Worm (Caenorhabditis elegans): ENCODE measurements around the gene Y6D1A.1.

The Y6D1A.1 gene

DNA sequence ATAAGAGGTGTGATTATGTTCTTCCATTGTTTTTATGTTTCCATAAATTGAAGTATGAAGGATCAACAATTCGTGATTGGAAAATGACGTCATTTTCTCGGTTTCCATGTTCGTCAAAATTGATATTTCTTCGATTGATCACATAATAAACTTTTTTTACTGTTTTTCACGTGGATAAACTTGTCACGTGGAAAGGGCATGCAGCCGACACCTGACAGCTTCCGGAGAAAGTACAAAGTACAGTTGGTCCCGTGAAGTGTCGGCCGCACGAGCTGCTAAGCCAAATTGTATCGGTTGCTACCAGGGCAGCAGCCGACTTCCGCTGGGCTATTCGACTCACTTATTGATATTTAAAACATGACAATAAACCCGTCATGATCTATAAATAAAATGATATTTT, 18.2 kb upstream of the Y6D1A.1 start:
- no peak for TF ChIP-seq unc-62 (GFP tag; optimal IDR thresholded peaks at IDR 0.05)

DNA sequence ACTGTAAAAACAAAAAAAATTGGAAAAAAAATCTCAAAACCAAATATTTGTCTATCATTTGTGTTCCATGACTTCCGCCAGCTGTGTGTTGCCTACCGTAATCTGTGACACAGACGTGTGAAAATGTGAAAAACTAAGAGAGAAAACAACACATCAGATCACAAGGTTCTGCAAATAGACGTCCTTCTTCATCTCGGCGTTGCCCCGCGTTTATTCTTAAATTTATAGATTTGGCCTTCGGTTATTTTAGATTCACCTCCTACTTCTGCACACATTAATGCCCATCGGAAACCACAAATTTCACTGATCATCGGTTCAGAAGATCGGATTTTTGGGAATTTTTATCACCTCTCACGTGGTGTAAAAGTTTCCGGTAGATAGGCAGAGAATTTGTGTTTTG, 15.7 kb upstream of the Y6D1A.1 start:
- no peak for TF ChIP-seq unc-62 (GFP tag; optimal IDR thresholded peaks at IDR 0.05)

DNA sequence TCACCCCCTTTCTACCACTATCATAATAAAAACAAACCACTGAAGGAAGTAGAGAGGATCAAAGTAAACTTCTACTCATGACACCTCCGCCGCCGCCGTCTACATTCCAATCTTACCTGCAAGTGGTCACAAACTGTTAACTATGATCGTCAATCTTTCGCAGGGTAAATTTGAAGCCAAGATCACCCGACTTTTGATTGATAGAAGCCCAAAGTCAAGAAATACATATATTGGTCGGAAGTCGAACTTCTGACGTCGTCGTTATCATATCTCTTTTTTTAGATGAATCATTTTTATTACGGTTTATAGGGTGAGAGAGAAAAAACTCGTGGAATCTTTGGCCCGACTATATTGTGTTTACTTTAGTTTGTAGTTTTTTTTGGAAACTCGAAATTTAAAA, 14.9 kb upstream of the Y6D1A.1 start:
- no peak for TF ChIP-seq unc-62 (GFP tag; optimal IDR thresholded peaks at IDR 0.05)

DNA sequence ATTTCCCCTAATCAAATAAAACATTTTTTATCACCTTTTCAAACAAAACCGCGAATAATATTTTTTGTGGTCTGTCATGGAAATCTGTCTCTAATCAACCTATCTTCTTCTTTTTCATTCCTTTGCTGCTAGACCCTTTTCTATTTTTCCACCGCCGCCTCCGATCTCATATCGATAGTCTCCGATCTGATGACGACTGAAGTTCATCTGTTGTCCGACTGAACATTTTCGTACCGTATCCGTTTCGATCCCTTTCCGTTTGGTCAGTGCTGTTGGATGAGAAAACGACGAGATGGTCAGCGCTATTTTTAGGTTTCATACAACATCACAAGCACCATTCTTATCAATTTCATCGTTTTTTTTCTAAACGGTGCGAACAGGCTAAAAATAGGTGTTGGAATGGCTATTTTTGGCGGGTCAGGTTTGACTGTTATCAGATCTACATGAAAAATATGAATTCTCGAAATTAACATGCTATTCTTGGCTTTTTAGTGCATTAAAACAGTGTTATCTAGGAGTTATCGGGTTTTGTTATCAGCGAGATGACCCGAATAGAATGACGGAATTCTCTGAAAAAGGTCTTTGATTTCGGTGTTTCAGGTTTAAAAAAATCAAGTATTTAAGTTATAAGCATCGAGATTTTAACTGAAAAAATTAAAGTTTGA, 13.3 kb upstream of the Y6D1A.1 start:
- TF ChIP-seq unc-62 (GFP tag; optimal IDR thresholded peaks at IDR 0.05), result no peak

DNA sequence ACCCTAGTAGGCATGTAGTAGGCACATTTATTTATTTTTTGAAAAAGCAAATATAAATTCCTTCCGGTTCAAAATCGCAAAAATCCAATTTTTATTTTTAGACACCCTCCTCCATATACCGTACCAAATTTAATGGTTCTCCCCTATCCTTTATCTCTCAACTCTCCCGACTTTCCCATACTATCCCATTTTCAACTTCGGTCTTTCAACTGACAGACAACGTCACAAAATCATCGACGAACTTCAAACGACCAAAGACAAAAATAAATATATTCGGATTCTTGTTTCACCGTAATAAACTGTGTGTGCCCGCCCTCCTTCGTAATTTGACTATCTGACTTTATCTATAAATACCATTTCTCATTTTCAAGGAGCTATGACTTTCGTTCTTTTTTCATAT, 11.8 kb upstream of the Y6D1A.1 start, which contains the start of gene T27D12.6:
Gene T27D12.6 (plus strand): TSS at position 301 of the 400 bp plus-strand sequence.
- TF ChIP-seq unc-62 (GFP tag; optimal IDR thresholded peaks at IDR 0.05), result no peak

DNA sequence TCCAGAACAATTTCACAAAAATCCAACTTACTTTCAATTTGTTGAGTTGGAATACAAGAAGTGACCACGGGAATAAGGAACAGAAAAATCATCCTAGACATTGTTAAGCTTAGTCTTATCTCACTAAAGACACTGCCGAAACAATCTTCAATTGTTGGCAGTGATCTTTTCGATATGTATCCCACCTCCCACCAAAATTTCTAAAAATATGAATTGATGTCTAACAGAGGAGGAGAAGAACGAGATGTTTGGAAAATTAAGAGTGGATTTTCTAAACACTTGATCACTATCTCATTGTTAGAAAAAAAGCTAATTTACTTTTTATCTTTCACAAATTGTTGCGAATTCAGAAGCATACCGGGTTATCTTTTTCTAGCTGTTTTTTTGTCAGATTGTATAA, 9.1 kb upstream of the Y6D1A.1 start, which contains the start of gene clec-144:
Gene clec-144 (minus strand): TSS at position 101 of the 400 bp plus-strand sequence.
- TF ChIP-seq unc-62 (GFP tag; optimal IDR thresholded peaks at IDR 0.05), result no peak

DNA sequence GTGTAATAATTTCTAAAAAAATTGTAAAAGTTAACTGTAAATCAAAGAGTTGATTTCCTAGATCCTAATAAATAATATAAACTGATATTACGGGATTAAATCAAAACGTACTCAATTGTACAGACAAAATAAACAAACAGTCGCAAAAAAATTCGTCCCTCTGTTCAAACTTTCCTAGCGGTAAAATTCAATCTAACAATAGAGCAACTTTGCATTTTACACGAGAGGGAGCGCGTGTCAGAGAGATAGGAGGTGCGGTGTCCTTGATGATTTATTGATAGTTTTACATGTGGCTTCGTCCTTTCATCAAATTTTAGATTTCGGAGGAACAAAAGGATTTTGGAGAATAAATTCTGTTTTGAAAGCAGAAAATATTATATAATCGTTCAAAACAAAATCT, 7.2 kb upstream of the Y6D1A.1 start:
- TF ChIP-seq unc-62 (GFP tag; optimal IDR thresholded peaks at IDR 0.05), result no peak

DNA sequence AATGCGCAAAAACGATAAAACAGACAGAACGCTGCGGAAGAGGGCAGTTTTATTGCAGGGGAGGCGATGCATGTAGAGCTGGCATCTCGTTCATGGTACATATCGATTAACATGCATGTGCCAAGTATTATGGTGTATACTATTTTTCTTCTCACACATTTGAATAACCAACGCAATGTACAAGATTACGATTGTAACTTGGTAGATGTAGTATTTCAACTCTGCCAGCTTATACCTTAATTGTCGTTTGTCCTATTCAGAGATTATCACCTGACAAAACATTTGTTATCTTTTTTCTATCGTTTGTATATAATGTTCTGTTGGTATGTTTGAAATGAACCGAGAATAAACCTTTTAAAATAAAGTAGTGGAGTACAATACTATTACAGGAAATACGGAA, 6.5 kb upstream of the Y6D1A.1 start, which contains the start of gene pes-5:
Gene pes-5 (minus strand): TSS at position 101 of the 400 bp plus-strand sequence.
- TF ChIP-seq unc-62 (GFP tag; optimal IDR thresholded peaks at IDR 0.05), result no peak

DNA sequence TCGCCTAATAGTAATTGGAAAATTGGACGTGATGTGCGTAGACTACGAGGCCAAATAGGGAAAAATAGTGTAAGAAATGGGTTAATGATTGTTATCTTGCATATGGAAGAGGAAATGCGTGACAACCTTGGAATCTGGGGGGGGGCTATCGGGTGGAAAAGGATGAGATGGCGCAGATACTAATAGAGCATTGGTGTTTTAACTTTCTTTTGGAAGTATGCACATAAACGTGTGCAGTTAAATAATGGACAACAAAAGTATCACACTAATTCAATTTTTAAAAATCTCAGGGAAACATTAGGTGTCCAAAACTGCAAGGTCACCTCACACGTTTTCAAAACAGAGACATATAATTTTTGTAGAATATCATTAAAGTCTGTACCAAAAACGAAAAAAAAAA, 3.6 kb downstream of the Y6D1A.1 start, which contains the start of gene Y6D1A.2:
Gene Y6D1A.2 (minus strand): TSS at position 101 of the 400 bp plus-strand sequence.
- no peak for TF ChIP-seq unc-62 (GFP tag; optimal IDR thresholded peaks at IDR 0.05)

DNA sequence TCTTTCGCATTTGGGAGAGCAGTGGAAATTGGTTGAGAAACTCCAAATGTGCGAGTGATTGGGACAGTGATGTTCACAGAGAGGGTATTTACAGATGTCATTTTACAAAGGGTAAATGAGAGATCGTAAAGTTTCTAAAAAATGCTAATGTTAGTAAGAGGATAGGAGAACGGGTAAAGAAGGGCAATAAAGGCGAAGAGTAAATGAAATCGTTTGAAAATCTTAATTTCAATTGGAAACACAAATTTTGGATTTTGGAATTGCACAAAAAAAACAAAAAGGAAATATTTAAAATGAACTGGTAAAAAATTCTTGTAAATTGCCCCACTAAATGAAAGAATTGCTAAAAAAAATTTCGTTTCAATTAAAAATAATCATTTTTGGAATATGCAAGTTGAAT, 6.9 kb downstream of the Y6D1A.1 start, which contains the start of gene pap-3:
Gene pap-3 (minus strand): TSS at position 101 of the 400 bp plus-strand sequence.
- no peak for TF ChIP-seq unc-62 (GFP tag; optimal IDR thresholded peaks at IDR 0.05)

DNA sequence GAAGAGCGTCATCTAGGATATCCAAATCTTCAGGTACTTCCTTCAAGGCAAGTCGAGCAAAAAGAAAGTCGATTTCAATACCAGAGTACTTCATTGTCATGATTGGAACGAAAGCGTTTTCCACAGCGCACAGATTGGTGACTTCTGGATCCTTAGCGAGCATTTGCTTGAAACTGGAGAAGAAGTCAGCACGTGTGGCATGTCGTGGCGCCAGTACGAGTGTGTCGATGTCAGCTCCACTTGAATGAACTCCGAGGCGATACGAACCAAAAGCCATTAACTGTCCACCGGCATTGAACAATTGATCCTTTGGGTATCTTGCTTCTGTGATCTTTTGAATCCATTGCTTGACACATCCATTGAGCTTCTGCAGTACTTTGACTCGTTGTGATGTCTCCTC, 7.4 kb downstream of the Y6D1A.1 start:
- no peak for TF ChIP-seq unc-62 (GFP tag; optimal IDR thresholded peaks at IDR 0.05)

DNA sequence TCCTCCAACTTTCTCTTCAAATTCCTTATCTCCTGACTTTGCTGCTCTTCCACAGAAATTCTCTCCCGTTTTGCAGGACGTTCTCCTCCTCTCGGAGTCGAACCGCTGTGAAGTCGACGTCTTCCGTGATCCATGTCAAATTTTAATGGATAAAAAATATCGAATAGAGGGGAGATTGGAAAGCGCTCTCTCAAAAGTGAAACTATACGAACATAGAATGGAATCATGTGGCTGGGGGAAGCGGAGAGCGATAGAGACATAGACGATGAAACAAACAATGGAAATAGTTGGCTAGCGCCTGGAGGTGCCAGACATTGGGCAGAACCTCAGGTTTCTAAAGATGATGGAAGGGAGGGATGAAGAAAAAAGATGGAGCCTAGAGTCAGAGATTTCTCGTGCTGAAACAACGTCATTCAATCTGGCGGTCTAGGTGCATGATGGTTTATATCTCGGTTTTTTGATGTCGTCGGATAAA, 9.5 kb downstream of the Y6D1A.1 start, which contains the start of gene F43G6.8:
Gene F43G6.8 (minus strand): TSS at position 198 of the 475 bp plus-strand sequence.
- no peak for TF ChIP-seq unc-62 (GFP tag; optimal IDR thresholded peaks at IDR 0.05)

DNA sequence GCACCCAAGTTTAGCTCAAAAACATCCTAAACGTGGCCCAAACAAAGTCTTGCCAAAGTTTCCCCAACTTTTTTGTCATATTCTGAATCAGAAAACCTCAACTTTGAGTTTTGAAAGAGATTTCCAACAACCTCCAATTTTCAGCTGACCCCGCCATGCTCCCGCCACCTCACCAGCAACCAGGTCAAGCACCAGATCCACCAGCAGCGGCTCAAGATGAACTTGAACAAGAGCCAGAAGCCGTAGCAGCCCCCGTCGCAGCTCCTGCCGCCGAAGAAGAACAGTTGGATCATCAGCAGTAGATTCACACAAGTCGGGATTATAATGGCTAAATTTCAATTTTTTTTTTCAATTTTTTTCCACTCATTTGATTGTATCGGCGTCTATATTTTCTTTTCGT, 12.2 kb downstream of the Y6D1A.1 start:
- no peak for TF ChIP-seq unc-62 (GFP tag; optimal IDR thresholded peaks at IDR 0.05)

DNA sequence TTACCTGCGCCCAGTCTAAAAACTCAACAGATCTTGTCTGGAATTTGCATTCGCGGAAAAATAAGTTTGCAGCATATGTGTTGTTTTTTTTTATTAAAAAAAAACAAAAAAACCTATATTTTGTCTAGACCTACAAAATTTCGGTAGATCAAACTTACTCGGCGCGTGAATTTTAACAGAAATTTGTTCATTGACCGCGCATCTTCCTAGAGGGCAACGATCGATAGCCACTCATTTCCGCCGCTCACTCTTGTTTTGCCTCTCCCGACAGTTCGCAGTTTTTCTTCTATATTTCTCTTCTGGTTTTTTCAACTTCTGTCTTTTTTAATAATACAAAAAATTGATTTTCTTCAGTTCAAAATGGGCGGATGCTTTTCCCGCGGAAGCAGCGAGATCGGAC, 13.0 kb downstream of the Y6D1A.1 start, which contains the start of gene F43G6.7:
Gene F43G6.7 (plus strand): TSS at position 355 of the 400 bp plus-strand sequence.
- no peak for TF ChIP-seq unc-62 (GFP tag; optimal IDR thresholded peaks at IDR 0.05)

DNA sequence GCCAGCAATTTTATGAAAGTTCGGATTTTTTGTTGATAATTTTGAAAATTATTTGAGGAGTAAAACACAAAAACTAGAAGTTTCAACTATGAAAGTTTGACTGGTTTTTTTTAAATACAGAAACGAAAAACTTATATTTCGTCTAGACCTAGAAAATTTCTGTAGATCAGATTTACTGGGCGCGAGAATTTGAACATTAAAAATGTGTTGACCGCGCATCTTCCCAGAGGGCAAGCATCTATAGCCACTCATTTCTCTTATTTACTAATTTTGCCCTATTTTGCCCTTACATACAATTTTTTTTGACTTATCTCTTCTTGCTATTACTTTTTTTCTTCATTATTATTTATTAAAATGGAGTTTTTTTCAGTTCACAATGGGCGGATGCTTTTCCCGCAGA, 14.4 kb downstream of the Y6D1A.1 start, which contains the start of gene F43G6.10:
Gene F43G6.10 (plus strand): TSS at position 371 of the 400 bp plus-strand sequence.
- no peak for TF ChIP-seq unc-62 (GFP tag; optimal IDR thresholded peaks at IDR 0.05)

DNA sequence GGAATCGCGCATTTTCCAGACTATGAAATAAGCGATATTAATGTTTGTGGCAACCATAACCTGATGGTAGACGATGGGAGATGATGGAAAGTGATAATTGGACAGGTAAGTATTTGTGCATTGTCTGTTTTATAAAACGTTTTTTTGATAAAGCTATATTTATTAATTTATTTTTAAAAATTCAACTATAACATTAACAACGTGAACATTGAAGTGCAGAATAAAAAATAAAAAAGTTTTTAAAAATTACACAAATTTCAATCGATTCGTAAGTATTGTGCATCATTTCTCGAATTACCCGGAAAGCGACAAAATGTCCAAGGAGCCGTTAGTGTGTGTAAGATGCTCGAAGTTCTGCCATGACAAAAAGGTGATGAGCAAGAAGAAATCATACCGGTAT, 17.2 kb downstream of the Y6D1A.1 start, which contains the start of gene jmjd-1.1:
Gene jmjd-1.1 (plus strand): TSS at position 301 of the 400 bp plus-strand sequence.
- no peak for TF ChIP-seq unc-62 (GFP tag; optimal IDR thresholded peaks at IDR 0.05)

DNA sequence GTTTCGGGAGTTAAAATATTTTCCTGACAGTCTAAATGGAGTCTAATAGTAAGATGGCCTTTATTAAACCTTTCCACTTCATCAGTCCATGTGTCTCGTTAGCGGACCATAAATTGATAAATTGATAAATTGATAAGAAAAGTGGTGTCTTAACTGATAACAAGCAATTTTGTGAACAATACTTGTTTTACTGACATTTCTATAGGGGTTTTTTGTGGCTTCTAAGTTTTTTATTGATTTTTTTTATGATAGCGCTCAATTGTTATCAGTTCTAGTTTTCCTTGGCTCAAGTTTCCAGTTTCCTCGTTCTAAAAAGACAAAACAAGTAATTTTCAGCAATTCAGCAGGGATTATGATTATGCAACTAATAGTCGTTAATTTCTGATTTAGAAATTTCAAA, 21.0 kb downstream of the Y6D1A.1 start, which contains the start of gene F43G6.17:
Gene F43G6.17 (plus strand): TSS at position 301 of the 400 bp plus-strand sequence.
- no peak for TF ChIP-seq unc-62 (GFP tag; optimal IDR thresholded peaks at IDR 0.05)

All from whole organism, dauer.